Worm (Caenorhabditis elegans) whole organism, late embryonic: ENCODE data around the gene warf-1.

Experiments used
- ama-1 ChIP-seq: fragments of 150-350 bp; optimal IDR thresholded peaks from 2 replicates; lab custom pipeline; 2014
- nfya-1 ChIP-seq: sonication (generic microtip); optimal IDR thresholded peaks from 2 replicates; lab custom pipeline; 2017; ENCODE audit warnings: missing genetic modification characterization, mild to moderate bottlenecking, missing compliant biosample characterization, antibody characterized with exemption, moderate library complexity
- pha-4 ChIP-seq: fragments of 150-350 bp; optimal IDR thresholded peaks from 2 replicates; lab custom pipeline; 2018; ENCODE audit warnings: missing biosample characterization, missing genetic modification reagents, missing genetic modification characterization
- rnt-1 ChIP-seq: sonication (generic microtip); optimal IDR thresholded peaks from 2 replicates; lab custom pipeline; 2016; ENCODE audit warnings: missing genetic modification characterization, missing compliant biosample characterization

- TF ChIP-seq nfya-1 (no peak), ama-1 (lab: Kevin White, UChicago) (no peak), pha-4 (tag; lab: Kevin White, UChicago) (no peak), rnt-1 (no peak)
Observed at ce11 chrIV:7633020-7633419, 1.6 kb upstream of the warf-1 start, which contains the start of gene plp-1.
